Worm (Caenorhabditis elegans): ENCODE data around the gene R08C7.4.

ce11 chrIV:4393488-4393887 is 41.3 kb upstream of the R08C7.4 start:
- no peak for TF ChIP-seq ztf-29 (GFP tag; IDR thresholded peaks at IDR 0.05)
- TF ChIP-seq med-1 (GFP tag; optimal IDR thresholded peaks at IDR 0.05; ENCODE audit: insufficient read depth), result no peak
- TF ChIP-seq ref-1 (GFP tag; conservative IDR thresholded peaks at IDR 0.05), result no peak
- no peak for TF ChIP-seq ztf-23 (GFP tag; IDR thresholded peaks at IDR 0.05)
- no peak for TF ChIP-seq flt-1 (GFP tag; IDR thresholded peaks at IDR 0.05)
